2 fruit fly cellular contexts compared by ENCODE assay signal in the genomic region with DNA sequence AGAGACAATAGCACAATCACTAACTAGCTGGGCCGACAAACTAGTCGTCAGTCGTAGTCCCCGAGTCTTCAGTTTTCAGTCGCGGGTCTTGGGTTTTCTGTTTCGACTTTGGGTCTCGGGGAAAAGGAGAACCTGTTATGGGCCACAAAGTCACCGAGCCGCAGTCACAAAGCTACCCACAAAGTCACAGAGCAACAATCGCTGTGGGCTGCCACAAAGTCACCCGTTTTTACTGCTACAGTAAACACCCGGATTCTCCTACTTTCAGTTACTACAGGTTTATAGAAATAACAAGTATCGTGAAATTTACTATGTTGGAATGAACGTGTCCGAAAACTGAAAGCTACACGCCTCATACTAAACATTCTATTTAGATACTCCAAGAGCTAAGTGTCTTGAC.
TF ChIP-seq lines count a peak whose summit lies in the region.

No protein-coding gene starts in this region.

- TF ChIP-seq CTCF in whole organism, embryonic (GFP tag; optimal IDR thresholded peaks at IDR 0.05; lab: Kevin White, UChicago) = no peak

TF ChIP-seq in whole organism, embryonic, 481 proteins besides CTCF, POLR2A, EP300 and RAD21:
- no peak for TF ChIP-seq CG15011 (GFP tag; optimal IDR thresholded peaks at IDR 0.05; lab: Kevin White, UChicago)
- TF ChIP-seq CG6175 (GFP tag; IDR thresholded peaks at IDR 0.05; lab: Robert Waterston, UW) = peak; percentile 59; the same call in 1 of the 3 replicates
- peak; percentile 62 for TF ChIP-seq CG3995 (GFP tag; optimal IDR thresholded peaks at IDR 0.05; lab: Kevin White, UChicago)
- TF ChIP-seq lbe (GFP tag; optimal IDR thresholded peaks at IDR 0.05; lab: Kevin White, UChicago) = no peak
- TF ChIP-seq CG13894 (tag; optimal IDR thresholded peaks at IDR 0.05; lab: Kevin White, UChicago) = peak; percentile 83
- TF ChIP-seq Awh (GFP tag; IDR thresholded peaks at IDR 0.05; lab: Robert Waterston, UW) = peak; percentile 49; the same call in 1 of the 2 replicates
- peak; percentile 72 for TF ChIP-seq grau (tag; optimal IDR thresholded peaks at IDR 0.05; lab: Kevin White, UChicago)

TF ChIP-seq in whole organism, prepupa, 60 proteins besides CTCF, POLR2A, EP300 and RAD21:
- peak; percentile 64 for TF ChIP-seq Eip78C (GFP tag; lab: Kevin White, UChicago)
- TF ChIP-seq esn (GFP tag; optimal IDR thresholded peaks at IDR 0.05; lab: Kevin White, UChicago) = no peak
- TF ChIP-seq CG15336 (GFP tag; IDR thresholded peaks at IDR 0.05; lab: Robert Waterston, UW) = no peak
- TF ChIP-seq CG10631 (GFP tag; optimal IDR thresholded peaks at IDR 0.05; lab: Kevin White, UChicago) = no peak
